Worm (Caenorhabditis elegans) whole organism, midembryonic: ENCODE data around the gene EGAP5.1.

ENCODE experiments used
- klf-2 ChIP-seq: fragments of 200-800 bp; sonication (Bioruptor generic); conservative IDR thresholded peaks from 2 replicates; pipeline ENCODE4 v1.3.6; 2022; ENCODE audit warnings: missing genetic modification reagents, missing genetic modification characterization, missing compliant biosample characterization
- tab-1 ChIP-seq: fragments of 200-800 bp; sonication (Bioruptor generic); IDR thresholded peaks from 2 replicates; pipeline ENCODE4 v1.3.6; 2022; ENCODE audit warnings: missing genetic modification characterization, missing compliant biosample characterization
- ztf-23 ChIP-seq: fragments of 200-800 bp; sonication (Bioruptor generic); IDR thresholded peaks from 2 replicates; pipeline ENCODE4 v1.3.6; 2022; ENCODE audit warnings: missing genetic modification reagents, missing genetic modification characterization, missing compliant biosample characterization

DNA sequence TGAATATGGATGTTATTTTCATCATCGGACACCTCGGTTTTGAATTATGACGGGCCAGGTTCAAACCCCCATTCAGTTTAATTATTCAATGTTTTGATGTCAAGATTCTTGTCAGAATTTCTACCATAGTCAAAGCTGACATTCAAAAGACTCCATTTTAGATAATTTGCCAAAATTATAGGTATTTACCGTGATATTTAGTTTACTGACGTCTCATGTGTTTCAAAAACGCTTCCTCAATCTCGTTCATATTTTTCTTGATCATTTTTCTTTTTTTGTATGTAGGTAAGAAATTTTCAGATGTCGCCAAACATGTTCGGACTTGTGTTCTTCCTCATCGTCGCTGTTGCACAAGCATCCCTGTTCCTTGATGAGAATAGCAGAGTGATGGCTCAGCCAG is at the start of gene EGAP5.1:
- TF ChIP-seq klf-2 (GFP tag; lab: Robert Waterston, UW) (no peak), tab-1 (GFP tag; lab: Robert Waterston, UW) (no peak), ztf-23 (GFP tag; lab: Robert Waterston, UW) (no peak)
